Fruit fly (Drosophila melanogaster) whole organism, adult: ENCODE measurements around the gene CG12105.

Experiments
- CG12768 ChIP-seq: fragments of 200-800 bp; sonication (Bioruptor generic); optimal IDR thresholded peaks from 2 replicates; lab custom pipeline; 2017; ENCODE audit warnings: missing biosample characterization, missing genetic modification characterization, mild to moderate bottlenecking, moderate library complexity, missing genetic modification reagents
- CG33017 ChIP-seq: fragments of 200-800 bp; sonication (Bioruptor generic); optimal IDR thresholded peaks from 2 replicates; lab custom pipeline; 2018; ENCODE audit warnings: missing biosample characterization, mild to moderate bottlenecking, missing genetic modification characterization, moderate library complexity
- Clk ChIP-seq: fragments of 200-800 bp; sonication (Bioruptor generic); optimal IDR thresholded peaks from 2 replicates; lab custom pipeline; 2017; ENCODE audit warnings: missing biosample characterization, missing genetic modification characterization
- Crg-1 ChIP-seq: fragments of 200-800 bp; sonication (Bioruptor generic); optimal IDR thresholded peaks from 2 replicates; lab custom pipeline; 2016; ENCODE audit warnings: missing biosample characterization, missing genetic modification characterization
- Hr96 ChIP-seq: fragments of 200-800 bp; sonication (Bioruptor generic); optimal IDR thresholded peaks from 2 replicates; lab custom pipeline; 2016; ENCODE audit warnings: missing biosample characterization, missing genetic modification characterization
- Mnt ChIP-seq: fragments of 200-800 bp; sonication (Bioruptor generic); optimal IDR thresholded peaks from 2 replicates; lab custom pipeline; 2016; ENCODE audit warnings: missing biosample characterization, mild to moderate bottlenecking, missing genetic modification characterization

- TF ChIP-seq Mnt (peak; percentile 44), Crg-1 (no peak), Clk (GFP tag; lab: Kevin White, UChicago) (no peak), Hr96 (GFP tag; lab: Kevin White, UChicago) (no peak), CG12768 (GFP tag; lab: Kevin White, UChicago) (no peak), CG33017 (tag; lab: Kevin White, UChicago) (no peak)
Observed at dm6 chr3L:1664876-1665275, 49.3 kb upstream of the CG12105 start, which contains the start of the genes Srrm234 and CG7974.
